Worm (Caenorhabditis elegans) whole organism, mixed stage, embryonic: Measurements from ENCODE around the gene klo-1.

Source experiments
- M03D4.4 ChIP-seq: sonication (generic microtip); optimal IDR thresholded peaks from 2 replicates; lab custom pipeline; 2017; ENCODE audit warnings: mild to moderate bottlenecking, missing genetic modification characterization, missing compliant biosample characterization
- bed-3 ChIP-seq: fragments of 200-800 bp; sonication (Bioruptor generic); optimal IDR thresholded peaks from 3 replicates; lab custom pipeline; 2018; ENCODE audit warnings: mild to moderate bottlenecking, missing genetic modification characterization, moderate library complexity, missing compliant biosample characterization
- ceh-39 ChIP-seq: fragments of 150-350 bp; optimal IDR thresholded peaks from 2 replicates; lab custom pipeline; 2014; ENCODE audit warnings: missing biosample characterization, missing genetic modification characterization
- ceh-43 ChIP-seq: fragments of 200-800 bp; sonication (Bioruptor generic); optimal IDR thresholded peaks from 2 replicates; lab custom pipeline; 2018; ENCODE audit warnings: mild to moderate bottlenecking, missing genetic modification characterization, moderate library complexity, missing compliant biosample characterization
- ceh-83 ChIP-seq: fragments of 200-800 bp; sonication (Bioruptor generic); optimal IDR thresholded peaks from 2 replicates; lab custom pipeline; 2018; ENCODE audit warnings: mild to moderate bottlenecking, missing genetic modification characterization, missing compliant biosample characterization
- ces-1 ChIP-seq: fragments of 150-350 bp; optimal IDR thresholded peaks from 2 replicates; lab custom pipeline; 2014; ENCODE audit warnings: missing biosample characterization, missing genetic modification reagents, missing genetic modification characterization
- cnd-1 ChIP-seq: fragments of 200-800 bp; sonication (Bioruptor generic); optimal IDR thresholded peaks from 2 replicates; lab custom pipeline; 2018; ENCODE audit warnings: mild to moderate bottlenecking, missing genetic modification characterization, missing compliant biosample characterization
- drap-1 ChIP-seq: fragments of 200-800 bp; sonication (Bioruptor generic); optimal IDR thresholded peaks from 3 replicates; lab custom pipeline; 2018; ENCODE audit warnings: mild to moderate bottlenecking, missing genetic modification characterization, missing compliant biosample characterization
- elt-1 ChIP-seq: sonication (generic microtip); optimal IDR thresholded peaks from 2 replicates; lab custom pipeline; 2017; ENCODE audit warnings: missing genetic modification characterization, mild to moderate bottlenecking, missing compliant biosample characterization, antibody characterized with exemption, moderate library complexity, borderline replicate concordance; ENCODE audit not compliant: insufficient read depth
- elt-3 ChIP-seq: fragments of 150-350 bp; optimal IDR thresholded peaks from 2 replicates; lab custom pipeline; 2014; ENCODE audit warnings: missing biosample characterization, missing genetic modification characterization
- flh-1 ChIP-seq: fragments of 200-800 bp; sonication (Bioruptor generic); optimal IDR thresholded peaks from 2 replicates; lab custom pipeline; 2018; ENCODE audit warnings: mild to moderate bottlenecking, missing genetic modification characterization, moderate library complexity, missing compliant biosample characterization
- ham-2 ChIP-seq: fragments of 200-800 bp; sonication (Bioruptor generic); optimal IDR thresholded peaks from 2 replicates; lab custom pipeline; 2018; ENCODE audit warnings: mild to moderate bottlenecking, missing genetic modification characterization, missing compliant biosample characterization
- hlh-1 ChIP-seq: fragments of 150-350 bp; optimal IDR thresholded peaks from 2 replicates; lab custom pipeline; 2014; ENCODE audit warnings: missing biosample characterization, missing genetic modification reagents, missing genetic modification characterization
- lin-32 ChIP-seq: fragments of 200-800 bp; sonication (Bioruptor generic); optimal IDR thresholded peaks from 2 replicates; lab custom pipeline; 2018; ENCODE audit warnings: mild to moderate bottlenecking, missing genetic modification characterization, missing compliant biosample characterization
- lsy-2 ChIP-seq: fragments of 150-350 bp; optimal IDR thresholded peaks from 2 replicates; lab custom pipeline; 2014; ENCODE audit warnings: missing biosample characterization, missing genetic modification characterization
- mab-5 ChIP-seq: fragments of 150-350 bp; optimal IDR thresholded peaks from 2 replicates; lab custom pipeline; 2014; ENCODE audit warnings: missing biosample characterization, missing genetic modification characterization
- mep-1 ChIP-seq: fragments of 150-350 bp; optimal IDR thresholded peaks from 2 replicates; lab custom pipeline; 2017; ENCODE audit warnings: missing biosample characterization, missing genetic modification reagents, missing genetic modification characterization, inconsistent platforms
- mls-2 ChIP-seq: sonication (generic microtip); optimal IDR thresholded peaks from 2 replicates; lab custom pipeline; 2016; ENCODE audit warnings: mild to moderate bottlenecking, missing genetic modification characterization, moderate library complexity, missing compliant biosample characterization
- nhr-12 ChIP-seq: fragments of 150-350 bp; optimal IDR thresholded peaks from 2 replicates; lab custom pipeline; 2014; ENCODE audit warnings: missing biosample characterization, missing genetic modification characterization
- nhr-2 ChIP-seq: fragments of 150-350 bp; optimal IDR thresholded peaks from 2 replicates; lab custom pipeline; 2014; ENCODE audit warnings: missing biosample characterization, missing genetic modification characterization
- nhr-237 ChIP-seq: fragments of 150-350 bp; optimal IDR thresholded peaks from 2 replicates; lab custom pipeline; 2014; ENCODE audit warnings: missing biosample characterization, missing genetic modification characterization
- nhr-28 ChIP-seq: fragments of 150-350 bp; optimal IDR thresholded peaks from 2 replicates; lab custom pipeline; 2014; ENCODE audit warnings: missing biosample characterization, missing genetic modification characterization
- nhr-76 ChIP-seq: sonication (generic microtip); optimal IDR thresholded peaks from 2 replicates; lab custom pipeline; 2017; ENCODE audit warnings: missing biosample characterization, missing genetic modification characterization
- pha-4 ChIP-seq: fragments of 150-350 bp; optimal IDR thresholded peaks from 2 replicates; lab custom pipeline; 2018; ENCODE audit warnings: missing biosample characterization, missing genetic modification reagents, missing genetic modification characterization
- sem-2 ChIP-seq: fragments of 200-800 bp; sonication (Bioruptor generic); optimal IDR thresholded peaks from 2 replicates; lab custom pipeline; 2018; ENCODE audit warnings: mild to moderate bottlenecking, missing genetic modification characterization, missing compliant biosample characterization
- snpc-4 ChIP-seq: fragments of 150-350 bp; optimal IDR thresholded peaks from 2 replicates; lab custom pipeline; 2014; ENCODE audit warnings: missing biosample characterization, missing genetic modification characterization
- sptf-1 ChIP-seq: sonication (generic microtip); optimal IDR thresholded peaks from 2 replicates; lab custom pipeline; 2017; ENCODE audit warnings: mild to moderate bottlenecking, missing genetic modification characterization, moderate library complexity, missing compliant biosample characterization
- tbx-8 ChIP-seq: fragments of 200-800 bp; sonication (Bioruptor generic); optimal IDR thresholded peaks from 2 replicates; lab custom pipeline; 2018; ENCODE audit warnings: mild to moderate bottlenecking, missing genetic modification characterization, moderate library complexity, missing compliant biosample characterization
- unc-120 ChIP-seq: sonication (generic microtip); optimal IDR thresholded peaks from 2 replicates; lab custom pipeline; 2017; ENCODE audit warnings: missing genetic modification characterization, missing compliant biosample characterization; ENCODE audit not compliant: poor library complexity, severe bottlenecking
- unc-39 ChIP-seq: fragments of 150-350 bp; optimal IDR thresholded peaks from 2 replicates; lab custom pipeline; 2014; ENCODE audit warnings: missing biosample characterization, missing genetic modification characterization
- unc-62 ChIP-seq: fragments of 150-350 bp; optimal IDR thresholded peaks from 2 replicates; lab custom pipeline; 2014; ENCODE audit warnings: missing biosample characterization, missing genetic modification reagents, missing genetic modification characterization
- zip-8 ChIP-seq: fragments of 150-350 bp; optimal IDR thresholded peaks from 2 replicates; lab custom pipeline; 2014; ENCODE audit warnings: missing biosample characterization, missing genetic modification characterization
- ztf-11 ChIP-seq: fragments of 150-350 bp; optimal IDR thresholded peaks from 2 replicates; lab custom pipeline; 2014; ENCODE audit warnings: missing biosample characterization, missing genetic modification characterization

Gene klo-1

DNA sequence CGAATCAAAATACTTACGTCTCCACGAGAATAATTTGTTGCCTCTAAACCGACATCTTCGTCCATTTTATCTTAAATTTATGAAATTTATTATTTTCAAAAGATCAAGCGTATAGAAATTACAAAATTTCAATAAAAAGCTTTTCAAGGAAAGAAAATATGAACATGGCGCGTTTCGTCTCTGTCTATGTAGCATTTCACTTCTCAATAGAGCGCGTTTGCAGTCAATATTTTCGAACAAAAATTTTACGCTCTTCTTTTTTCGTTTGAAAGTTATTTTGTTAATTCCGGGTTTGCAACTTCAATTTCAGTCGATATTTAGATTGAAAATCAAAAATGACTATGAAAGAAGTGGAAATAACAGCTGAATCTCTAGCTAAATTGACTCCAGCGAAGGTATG lies 26.2 kb upstream of the klo-1 start, which contains the start of the genes hcf-1 and swd-2.2:
hcf-1 (minus strand) TSS at position 70 of the 400 bp plus-strand sequence.
swd-2.2 (plus strand) TSS at position 206 of the 400 bp plus-strand sequence.
- TF ChIP-seq lsy-2 (no peak), zip-8 (tag; lab: Kevin White, UChicago) (no peak), pha-4 (tag; lab: Kevin White, UChicago) (peak; percentile 21), nhr-237 (tag; lab: Kevin White, UChicago) (peak; percentile 26), mep-1 (peak; percentile 40), mab-5 (no peak), elt-3 (tag; lab: Kevin White, UChicago) (no peak), mls-2 (tag; lab: Kevin White, UChicago) (no peak)
- TF ChIP-seq, all 35 proteins: peak for 3

DNA sequence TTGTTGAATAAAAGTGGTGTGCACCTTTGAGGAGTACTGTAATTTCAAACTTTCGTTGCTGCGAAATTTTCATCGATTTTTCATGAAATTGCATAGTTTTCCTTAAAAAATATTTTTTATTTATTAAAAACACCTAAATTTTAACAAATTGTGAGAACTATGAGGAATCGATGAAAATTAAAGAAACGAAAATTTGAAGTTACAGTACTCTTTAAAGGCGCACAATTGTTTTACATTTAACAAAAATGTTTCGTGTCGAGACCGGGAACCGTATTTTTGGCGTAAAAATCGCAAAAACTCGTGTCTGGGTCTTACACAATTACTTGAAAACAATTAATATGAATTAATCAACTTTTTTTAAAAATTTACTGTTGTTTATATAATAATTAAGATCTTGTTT lies 22.1 kb upstream of the klo-1 start, which contains the start of gene rdl-1:
rdl-1 (minus strand) TSS at position 101 of the 400 bp plus-strand sequence.
- no peak for TF ChIP-seq nhr-12 (tag; lab: Kevin White, UChicago)
- TF ChIP-seq, all 35 proteins: peak for 0

DNA sequence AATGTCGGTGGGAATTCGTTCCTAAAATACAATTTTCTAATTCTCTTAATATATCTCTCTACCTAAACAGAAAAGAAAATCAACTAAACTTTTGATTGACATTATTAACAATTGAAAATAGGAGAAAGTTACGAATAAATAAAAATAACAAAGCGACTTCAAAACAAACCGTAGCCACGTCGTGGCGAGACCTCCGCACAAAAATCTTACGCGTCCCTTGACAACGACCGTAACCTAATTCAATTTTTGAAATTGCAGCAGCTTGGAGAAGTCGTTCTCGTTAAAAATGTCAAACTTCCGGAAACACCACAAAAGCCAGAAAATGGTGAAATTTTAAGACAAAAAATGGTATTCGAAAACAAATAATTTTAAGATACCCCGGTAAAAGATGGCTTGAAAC lies 16.3 kb upstream of the klo-1 start:
- no peak for TF ChIP-seq tbx-8 (GFP tag; lab: Kevin White, UChicago)
- no peak for TF ChIP-seq ces-1 (GFP tag; lab: Kevin White, UChicago)
- TF ChIP-seq nhr-28 (tag; lab: Kevin White, UChicago): no peak
- TF ChIP-seq nhr-12 (tag; lab: Kevin White, UChicago): no peak
- no peak for TF ChIP-seq nhr-76
- TF ChIP-seq unc-120: no peak
- no peak for TF ChIP-seq ham-2 (GFP tag; lab: Kevin White, UChicago)
- no peak for TF ChIP-seq nhr-2
- TF ChIP-seq hlh-1 (tag; lab: Kevin White, UChicago): no peak
- no peak for TF ChIP-seq ztf-11 (tag; lab: Kevin White, UChicago)
- no peak for TF ChIP-seq ceh-39 (tag; lab: Kevin White, UChicago)
- TF ChIP-seq M03D4.4 (tag; lab: Kevin White, UChicago): no peak
- no peak for TF ChIP-seq sptf-1 (tag; lab: Kevin White, UChicago)
- no peak for TF ChIP-seq elt-3 (tag; lab: Kevin White, UChicago)

DNA sequence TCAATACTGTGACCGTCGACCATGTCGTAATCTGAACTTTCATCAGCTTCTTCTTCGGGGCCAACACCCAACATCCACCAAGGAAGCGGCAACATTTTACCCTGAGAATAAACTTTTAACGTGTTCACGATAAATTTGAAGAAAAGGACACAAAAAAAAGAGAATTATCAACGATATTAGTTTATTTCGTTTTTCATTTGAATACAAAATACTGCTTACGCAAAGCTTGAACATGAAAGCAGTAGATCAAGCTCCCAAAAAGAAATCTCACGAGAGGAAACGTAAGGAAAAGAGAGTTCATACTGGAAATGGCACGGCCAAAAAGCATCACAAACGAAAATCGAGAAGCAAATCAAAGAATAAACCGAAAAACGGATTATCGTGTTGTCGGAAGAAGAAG lies 15.7 kb upstream of the klo-1 start, which contains the start of the genes C46A5.6 and C46A5.1:
C46A5.6 (minus strand) TSS at position 101 of the 400 bp plus-strand sequence.
C46A5.1 (plus strand) TSS at position 184 of the 400 bp plus-strand sequence.
- TF ChIP-seq snpc-4 (tag; lab: Kevin White, UChicago): no peak
- TF ChIP-seq ces-1 (GFP tag; lab: Kevin White, UChicago): no peak
- no peak for TF ChIP-seq nhr-76
- TF ChIP-seq bed-3: no peak
- TF ChIP-seq drap-1 (GFP tag; lab: Kevin White, UChicago): no peak
- no peak for TF ChIP-seq M03D4.4 (tag; lab: Kevin White, UChicago)
- TF ChIP-seq elt-3 (tag; lab: Kevin White, UChicago): no peak
- TF ChIP-seq zip-8 (tag; lab: Kevin White, UChicago): no peak
- no peak for TF ChIP-seq sptf-1 (tag; lab: Kevin White, UChicago)
- TF ChIP-seq mab-5: no peak
- no peak for TF ChIP-seq unc-62
- TF ChIP-seq mls-2 (tag; lab: Kevin White, UChicago): no peak
- no peak for TF ChIP-seq sem-2 (GFP tag; lab: Kevin White, UChicago)
- TF ChIP-seq ceh-83 (GFP tag; lab: Kevin White, UChicago): no peak
- TF ChIP-seq cnd-1: no peak
- TF ChIP-seq flh-1: no peak
- no peak for TF ChIP-seq elt-1 (tag; lab: Kevin White, UChicago)
- no peak for TF ChIP-seq pha-4 (tag; lab: Kevin White, UChicago)
- TF ChIP-seq nhr-12 (tag; lab: Kevin White, UChicago): no peak
- TF ChIP-seq, all 35 proteins: peak for 0

DNA sequence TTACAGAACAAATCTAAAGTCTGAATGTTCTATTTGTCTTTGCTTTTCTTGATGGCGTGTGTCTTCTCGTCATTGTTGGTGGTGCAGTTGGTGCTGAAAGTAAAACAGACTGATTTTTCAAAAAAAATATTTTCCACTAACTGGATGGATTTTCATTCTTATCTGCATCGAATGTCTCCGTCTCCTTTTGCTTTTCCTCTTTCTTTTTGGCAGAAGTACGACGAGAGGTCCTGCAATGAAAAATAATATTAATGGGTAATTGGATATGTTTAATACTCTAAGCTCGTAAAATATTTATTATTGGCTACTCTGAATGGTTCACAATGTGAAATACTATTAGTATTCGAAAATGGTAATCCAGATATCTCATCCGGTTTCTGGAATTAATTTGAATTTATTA lies 12.1 kb upstream of the klo-1 start, which contains the start of gene del-7:
del-7 (plus strand) TSS at position 301 of the 400 bp plus-strand sequence.
- TF ChIP-seq elt-1 (tag; lab: Kevin White, UChicago) (no peak), ceh-83 (GFP tag; lab: Kevin White, UChicago) (no peak), mep-1 (no peak), unc-120 (no peak), unc-39 (tag; lab: Kevin White, UChicago) (no peak), ceh-39 (tag; lab: Kevin White, UChicago) (no peak), nhr-12 (tag; lab: Kevin White, UChicago) (no peak), ceh-43 (GFP tag; lab: Kevin White, UChicago) (no peak), ztf-11 (tag; lab: Kevin White, UChicago) (no peak), lin-32 (GFP tag; lab: Kevin White, UChicago) (no peak), unc-62 (no peak), M03D4.4 (tag; lab: Kevin White, UChicago) (no peak), nhr-237 (tag; lab: Kevin White, UChicago) (no peak), nhr-28 (tag; lab: Kevin White, UChicago) (no peak), pha-4 (tag; lab: Kevin White, UChicago) (no peak), tbx-8 (GFP tag; lab: Kevin White, UChicago) (no peak), flh-1 (no peak), bed-3 (no peak), lsy-2 (no peak)
